Worm (Caenorhabditis elegans) whole organism, early embryonic: ENCODE results near the gene ZC53.1.

ENCODE experiments used
- B0310.2 ChIP-seq: sonication (generic microtip); optimal IDR thresholded peaks from 2 replicates; lab custom pipeline; 2016; ENCODE audit warnings: mild to moderate bottlenecking, missing genetic modification characterization, missing compliant biosample characterization
- F13C5.2 ChIP-seq: sonication (generic microtip); optimal IDR thresholded peaks from 2 replicates; lab custom pipeline; 2017; ENCODE audit warnings: mild to moderate bottlenecking, missing genetic modification characterization, inconsistent platforms, missing compliant biosample characterization
- aly-1 ChIP-seq: sonication (generic microtip); optimal IDR thresholded peaks from 2 replicates; lab custom pipeline; 2016; ENCODE audit warnings: missing genetic modification characterization, missing compliant biosample characterization
- ama-1 ChIP-seq: fragments of 150-350 bp; optimal IDR thresholded peaks from 2 replicates; lab custom pipeline; 2014
- ceh-13 ChIP-seq: fragments of 200-800 bp; sonication (Bioruptor generic); optimal IDR thresholded peaks from 2 replicates; lab custom pipeline; 2018; ENCODE audit warnings: mild to moderate bottlenecking, missing genetic modification characterization, missing compliant biosample characterization
- ceh-36 ChIP-seq: sonication (generic microtip); optimal IDR thresholded peaks from 2 replicates; lab custom pipeline; 2016; ENCODE audit warnings: missing genetic modification characterization, inconsistent platforms, missing compliant biosample characterization
- ets-7 ChIP-seq: sonication (generic microtip); optimal IDR thresholded peaks from 2 replicates; lab custom pipeline; 2016; ENCODE audit warnings: missing genotype, missing genetic modification characterization, missing compliant biosample characterization
- flt-1 ChIP-seq: fragments of 200-800 bp; sonication (Bioruptor generic); IDR thresholded peaks from 2 replicates; pipeline ENCODE4 v1.3.6; 2022; ENCODE audit warnings: missing genetic modification characterization, missing compliant biosample characterization
- hmbx-1 ChIP-seq: sonication (generic microtip); optimal IDR thresholded peaks from 2 replicates; lab custom pipeline; 2016; ENCODE audit warnings: mild to moderate bottlenecking, missing genetic modification characterization, missing compliant biosample characterization
- hmg-4 ChIP-seq: fragments of 200-800 bp; sonication (Bioruptor generic); optimal IDR thresholded peaks from 2 replicates; lab custom pipeline; 2018; ENCODE audit warnings: mild to moderate bottlenecking, missing genetic modification characterization, missing compliant biosample characterization
- hnd-1 ChIP-seq: sonication (generic microtip); optimal IDR thresholded peaks from 2 replicates; lab custom pipeline; 2016; ENCODE audit warnings: missing genetic modification characterization, missing compliant biosample characterization
- pes-1 ChIP-seq: fragments of 200-800 bp; sonication (Bioruptor generic); IDR thresholded peaks from 2 replicates; pipeline ENCODE4 v1.3.6; 2022; ENCODE audit warnings: missing genetic modification reagents, missing genetic modification characterization, missing compliant biosample characterization
- scrt-1 ChIP-seq: fragments of 200-800 bp; sonication (Bioruptor generic); IDR thresholded peaks from 2 replicates; pipeline ENCODE4 v1.3.6; 2022; ENCODE audit warnings: missing genetic modification characterization, missing compliant biosample characterization
- sea-1 ChIP-seq: fragments of 200-800 bp; sonication (Bioruptor generic); conservative IDR thresholded peaks from 2 replicates; pipeline ENCODE4 v1.3.6; 2022; ENCODE audit warnings: missing genetic modification characterization, missing compliant biosample characterization
- tbx-11 ChIP-seq: fragments of 200-800 bp; sonication (Bioruptor generic); IDR thresholded peaks from 2 replicates; pipeline ENCODE4 v1.3.6; 2022; ENCODE audit warnings: missing genetic modification characterization, missing compliant biosample characterization
- tbx-37 ChIP-seq: fragments of 200-800 bp; sonication (Bioruptor generic); conservative IDR thresholded peaks from 2 replicates; pipeline ENCODE4 v1.3.6; 2022; ENCODE audit warnings: missing genetic modification reagents, missing genetic modification characterization, missing compliant biosample characterization
- tra-4 ChIP-seq: sonication (generic microtip); optimal IDR thresholded peaks from 2 replicates; lab custom pipeline; 2017; ENCODE audit warnings: missing genetic modification characterization, missing compliant biosample characterization

Gene ZC53.1

DNA sequence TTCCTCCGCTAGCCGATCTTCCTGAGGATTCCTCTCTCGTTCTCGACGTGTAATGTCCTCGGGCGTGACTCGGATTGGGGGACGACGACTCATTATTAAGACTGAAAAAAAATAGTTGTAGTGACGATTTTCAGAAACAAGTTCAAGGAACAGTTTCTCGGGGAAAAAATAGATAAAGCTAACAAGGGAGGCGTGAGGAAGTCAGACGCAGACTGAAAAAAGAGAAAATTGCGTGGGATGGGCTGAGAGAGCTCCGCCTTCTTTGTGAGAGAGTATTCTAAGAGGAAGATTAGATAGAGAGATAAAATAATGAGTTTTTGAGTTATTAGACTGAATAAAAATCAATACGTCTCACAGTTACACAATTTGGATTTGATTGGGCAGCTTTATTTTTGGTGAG, at the start of gene ZC53.1:
Gene ZC53.1, minus strand, starts transcription at position 101 of the 400 bp plus-strand sequence.
- TF ChIP-seq flt-1 (GFP tag; lab: Robert Waterston, UW): no peak
- no peak for TF ChIP-seq hnd-1 (tag; lab: Kevin White, UChicago)
- TF ChIP-seq ama-1 (lab: Kevin White, UChicago): no peak
- TF ChIP-seq hmg-4: no peak
- TF ChIP-seq ets-7 (tag; lab: Kevin White, UChicago): no peak
- no peak for TF ChIP-seq scrt-1 (GFP tag; lab: Robert Waterston, UW)
- TF ChIP-seq hmbx-1 (tag; lab: Kevin White, UChicago): no peak
- TF ChIP-seq sea-1 (GFP tag; lab: Robert Waterston, UW): no peak
- no peak for TF ChIP-seq B0310.2
- TF ChIP-seq ceh-36 (tag; lab: Kevin White, UChicago): no peak
- TF ChIP-seq pes-1 (GFP tag; lab: Robert Waterston, UW): no peak
- TF ChIP-seq tbx-37 (GFP tag; lab: Robert Waterston, UW): no peak
- no peak for TF ChIP-seq F13C5.2 (tag; lab: Kevin White, UChicago)
- TF ChIP-seq tbx-11 (GFP tag; lab: Robert Waterston, UW): no peak
- TF ChIP-seq aly-1 (tag; lab: Kevin White, UChicago): no peak
- no peak for TF ChIP-seq ceh-13 (GFP tag; lab: Kevin White, UChicago)

DNA sequence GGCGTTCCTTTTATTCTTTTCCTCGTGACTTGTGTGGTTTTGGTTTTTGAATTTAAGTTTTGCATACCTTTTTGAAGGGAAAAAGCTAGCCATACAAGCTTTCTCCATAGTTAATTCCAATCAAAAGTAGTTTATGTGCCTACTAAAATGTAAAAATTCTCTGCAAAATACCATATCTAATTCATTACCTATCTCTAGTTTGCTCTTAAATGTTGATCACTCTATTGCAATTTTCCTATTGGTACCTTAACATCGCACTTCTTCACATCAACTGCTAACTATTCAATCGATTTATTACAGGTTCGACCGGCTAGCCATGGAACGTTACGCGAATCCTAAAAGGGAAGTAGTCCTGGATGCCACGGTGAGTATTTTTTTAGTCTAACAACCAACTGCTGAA, 49.1 kb upstream of the ZC53.1 start, which contains the start of gene F52D2.7:
Gene F52D2.7, plus strand, starts transcription at position 301 of the 400 bp plus-strand sequence.
- TF ChIP-seq pes-1 (GFP tag; lab: Robert Waterston, UW) (no peak), ceh-36 (tag; lab: Kevin White, UChicago) (no peak), F13C5.2 (tag; lab: Kevin White, UChicago) (no peak), ets-7 (tag; lab: Kevin White, UChicago) (no peak), hnd-1 (tag; lab: Kevin White, UChicago) (no peak), aly-1 (tag; lab: Kevin White, UChicago) (no peak), hmg-4 (no peak), ama-1 (lab: Kevin White, UChicago) (no peak), hmbx-1 (tag; lab: Kevin White, UChicago) (no peak), flt-1 (GFP tag; lab: Robert Waterston, UW) (no peak), sea-1 (GFP tag; lab: Robert Waterston, UW) (no peak), B0310.2 (no peak), ceh-13 (GFP tag; lab: Kevin White, UChicago) (no peak), scrt-1 (GFP tag; lab: Robert Waterston, UW) (no peak), tbx-11 (GFP tag; lab: Robert Waterston, UW) (no peak), tra-4 (tag; lab: Kevin White, UChicago) (no peak), tbx-37 (GFP tag; lab: Robert Waterston, UW) (no peak)

DNA sequence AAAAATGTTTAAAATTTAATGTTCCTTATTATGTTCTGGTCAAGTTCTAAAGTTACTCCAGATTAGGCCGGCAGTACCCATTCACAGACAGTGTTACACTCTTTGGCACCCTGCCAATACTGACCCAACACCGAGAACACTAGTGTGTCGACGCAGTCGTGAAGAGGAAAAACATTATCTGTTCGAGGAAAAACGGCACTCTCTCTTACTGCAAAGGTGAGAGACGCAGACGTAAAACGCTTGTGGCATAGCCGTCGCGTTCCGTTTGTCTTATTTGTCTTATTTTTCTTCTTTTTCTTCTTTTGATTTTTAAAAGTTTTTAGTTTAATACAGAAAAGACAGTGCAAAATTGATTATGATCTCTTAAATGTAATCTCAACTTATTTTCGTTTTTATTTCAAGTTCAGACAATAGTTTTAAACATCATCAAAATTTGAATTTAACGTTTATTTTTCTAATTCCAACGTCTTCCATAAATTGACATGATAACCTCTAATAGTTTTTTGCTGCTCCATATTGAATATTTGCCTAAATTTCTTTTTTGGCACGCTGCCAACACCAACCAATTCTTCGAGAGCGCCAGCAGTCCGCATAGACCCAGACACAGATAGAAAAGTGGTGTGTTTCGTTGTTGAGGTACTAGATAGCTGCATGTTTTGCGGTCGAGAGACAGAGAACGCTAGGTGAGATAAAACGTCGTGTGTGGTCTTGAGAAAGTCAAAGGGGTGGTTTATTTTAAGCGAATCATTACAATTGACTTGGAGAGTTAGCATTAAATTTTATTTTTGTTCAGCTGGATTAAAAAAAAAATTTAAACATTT, 47.9 kb upstream of the ZC53.1 start:
- TF ChIP-seq aly-1 (tag; lab: Kevin White, UChicago): no peak
- no peak for TF ChIP-seq tbx-11 (GFP tag; lab: Robert Waterston, UW)
- TF ChIP-seq tra-4 (tag; lab: Kevin White, UChicago): no peak
- no peak for TF ChIP-seq ceh-36 (tag; lab: Kevin White, UChicago)
- no peak for TF ChIP-seq scrt-1 (GFP tag; lab: Robert Waterston, UW)
- TF ChIP-seq sea-1 (GFP tag; lab: Robert Waterston, UW): no peak
- no peak for TF ChIP-seq tbx-37 (GFP tag; lab: Robert Waterston, UW)
- no peak for TF ChIP-seq pes-1 (GFP tag; lab: Robert Waterston, UW)
- TF ChIP-seq ets-7 (tag; lab: Kevin White, UChicago): no peak
- no peak for TF ChIP-seq ama-1 (lab: Kevin White, UChicago)
- TF ChIP-seq F13C5.2 (tag; lab: Kevin White, UChicago): no peak
- no peak for TF ChIP-seq hmbx-1 (tag; lab: Kevin White, UChicago)

DNA sequence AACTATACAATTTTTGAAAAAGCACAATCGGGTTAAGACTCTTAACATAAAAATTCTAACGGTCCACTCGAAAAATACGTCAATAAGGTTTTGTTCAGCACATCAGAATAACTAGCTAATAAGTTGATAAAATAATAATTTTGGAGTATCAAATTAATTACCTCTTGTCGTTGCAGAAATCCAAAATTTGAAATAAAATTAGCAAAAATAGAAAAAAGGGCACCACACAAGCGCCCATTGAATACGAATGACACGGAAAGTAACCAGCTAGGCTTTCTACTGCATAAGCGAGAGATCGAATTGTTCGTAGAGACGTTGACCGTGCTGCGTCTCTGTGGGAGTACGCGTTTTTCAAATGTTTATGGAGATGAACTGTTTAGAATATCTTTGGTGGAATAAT, 45.9 kb upstream of the ZC53.1 start:
- TF ChIP-seq hnd-1 (tag; lab: Kevin White, UChicago) (no peak), F13C5.2 (tag; lab: Kevin White, UChicago) (no peak), ets-7 (tag; lab: Kevin White, UChicago) (no peak), scrt-1 (GFP tag; lab: Robert Waterston, UW) (no peak), ceh-13 (GFP tag; lab: Kevin White, UChicago) (no peak), sea-1 (GFP tag; lab: Robert Waterston, UW) (no peak)

DNA sequence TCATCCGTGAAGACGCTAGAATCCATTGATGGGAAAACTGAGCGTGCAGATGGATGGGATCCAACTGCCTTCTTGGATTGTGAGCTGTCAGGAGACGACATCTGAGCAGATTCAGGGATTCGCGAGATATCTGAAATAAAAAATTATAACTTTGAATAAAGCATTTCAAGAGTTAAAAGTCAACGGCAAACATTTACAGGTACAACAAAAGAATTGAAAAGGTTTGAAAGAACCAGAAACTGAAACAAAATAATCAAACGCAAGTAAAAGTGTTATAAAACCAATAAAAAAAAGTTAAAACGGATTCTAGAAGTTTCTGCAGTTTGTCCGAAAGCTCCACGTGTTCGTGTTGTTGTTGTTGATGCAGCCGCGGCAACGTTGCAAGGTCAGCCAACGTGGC, 26.7 kb upstream of the ZC53.1 start, which contains the start of gene Y59E1A.4:
Gene Y59E1A.4, minus strand, starts transcription at position 101 of the 400 bp plus-strand sequence.
- TF ChIP-seq ama-1 (lab: Kevin White, UChicago) (no peak), pes-1 (GFP tag; lab: Robert Waterston, UW) (no peak), B0310.2 (no peak)

DNA sequence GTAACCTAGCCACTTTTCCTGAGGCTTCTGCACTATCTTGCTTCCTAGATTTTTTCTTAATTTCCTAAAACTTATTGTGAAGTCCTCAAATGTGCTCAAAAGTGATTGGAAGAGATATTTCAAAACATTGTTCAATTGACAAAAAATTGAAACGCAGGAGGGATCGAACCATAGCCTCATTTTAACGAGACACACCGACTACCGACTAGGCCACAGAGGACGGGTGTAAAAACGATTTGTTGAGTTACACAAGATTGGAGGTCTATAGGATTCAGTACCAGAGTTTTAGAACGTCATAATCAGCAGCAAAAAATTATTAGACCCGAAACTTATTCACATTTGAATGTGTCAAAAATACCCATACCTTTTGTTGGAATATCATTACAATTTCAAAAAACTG, 26.1 kb upstream of the ZC53.1 start:
- TF ChIP-seq aly-1 (tag; lab: Kevin White, UChicago) (no peak), flt-1 (GFP tag; lab: Robert Waterston, UW) (0 out of 2 replicates have a peak, but pooled peaks have one; percentile 8), pes-1 (GFP tag; lab: Robert Waterston, UW) (peak; percentile 34; the same call in 1 of the 2 replicates)

DNA sequence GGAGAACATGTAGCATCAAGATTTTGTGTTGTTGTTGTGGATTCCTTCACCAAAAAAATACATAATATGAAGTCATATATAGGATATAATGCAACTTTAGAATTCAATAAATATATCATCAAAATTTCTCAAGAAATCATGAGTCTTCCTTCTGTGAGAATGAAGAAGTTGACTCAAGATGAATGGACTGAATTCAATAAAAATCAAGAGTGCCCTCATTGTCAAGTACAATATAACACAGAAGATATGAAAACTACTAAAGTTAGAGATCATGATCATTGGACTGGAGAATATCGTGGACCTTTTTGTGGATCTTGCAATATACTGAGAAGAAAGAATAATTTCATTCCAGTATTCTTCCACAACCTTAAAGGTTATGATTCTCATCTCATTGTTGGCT, 22.3 kb upstream of the ZC53.1 start:
- TF ChIP-seq aly-1 (tag; lab: Kevin White, UChicago) (no peak), B0310.2 (no peak)
